Fruit fly (Drosophila melanogaster) Kc167 (cell line): Measurements from ENCODE around the gene brk.

Source experiments
- Myc ChIP-seq: fragments of >200 bp; optimal IDR thresholded peaks from 2 replicates; lab custom pipeline; 2017; ENCODE audit warnings: missing external identifiers
- Sin3A ChIP-seq: fragments of >200 bp; optimal IDR thresholded peaks from 2 replicates; lab custom pipeline; 2018; ENCODE audit warnings: missing external identifiers
- h ChIP-seq: fragments of >200 bp; optimal IDR thresholded peaks from 3 replicates; lab custom pipeline; 2018; ENCODE audit warnings: missing external identifiers
- insv ChIP-seq: fragments of >200 bp; optimal IDR thresholded peaks from 3 replicates; lab custom pipeline; 2018; ENCODE audit warnings: missing external identifiers
- psq ChIP-seq: fragments of >200 bp; optimal IDR thresholded peaks from 2 replicates; lab custom pipeline; 2017; ENCODE audit warnings: missing external identifiers
- ttk ChIP-seq: sonication (Bioruptor generic); optimal IDR thresholded peaks from 2 replicates; lab custom pipeline; 2017; ENCODE audit warnings: missing external identifiers

- TF ChIP-seq insv (lab: Kevin White, UChicago) (no peak), h (lab: Kevin White, UChicago) (no peak), Sin3A (no peak), psq (lab: Kevin White, UChicago) (no peak), Myc (lab: Kevin White, UChicago) (no peak), ttk (no peak)
These were observed 29.5 kb downstream of the brk start, which contains the start of gene CBP for dm6 chrX:7336962-7337844.
